Fruit fly (Drosophila melanogaster) whole organism: ENCODE measurements around the gene TwdlZ.

Source experiments
- CG8478 ChIP-seq: fragments of >200 bp; optimal IDR thresholded peaks from 2 replicates; lab custom pipeline; 2018; ENCODE audit warnings: inconsistent platforms
- Dll ChIP-seq: fragments of >200 bp; optimal IDR thresholded peaks from 2 replicates; lab custom pipeline; 2017
- EcR ChIP-seq, 2 experiments: fragments of >200 bp; optimal IDR thresholded peaks; 2 replicates each; lab custom pipeline; 2017; ENCODE audit warnings: missing biosample characterization in 2 of 2, missing genetic modification characterization in 2 of 2, missing genetic modification reagents in 2 of 2
- pan ChIP-seq: fragments of >200 bp; optimal IDR thresholded peaks from 2 replicates; lab custom pipeline; 2017
- psq ChIP-seq: fragments of >200 bp; optimal IDR thresholded peaks from 2 replicates; lab custom pipeline; 2017
- usp ChIP-seq: fragments of >200 bp; optimal IDR thresholded peaks from 2 replicates; lab custom pipeline; 2017; ENCODE audit warnings: missing biosample characterization, missing genetic modification characterization, mixed read lengths

TwdlZ gene

DNA sequence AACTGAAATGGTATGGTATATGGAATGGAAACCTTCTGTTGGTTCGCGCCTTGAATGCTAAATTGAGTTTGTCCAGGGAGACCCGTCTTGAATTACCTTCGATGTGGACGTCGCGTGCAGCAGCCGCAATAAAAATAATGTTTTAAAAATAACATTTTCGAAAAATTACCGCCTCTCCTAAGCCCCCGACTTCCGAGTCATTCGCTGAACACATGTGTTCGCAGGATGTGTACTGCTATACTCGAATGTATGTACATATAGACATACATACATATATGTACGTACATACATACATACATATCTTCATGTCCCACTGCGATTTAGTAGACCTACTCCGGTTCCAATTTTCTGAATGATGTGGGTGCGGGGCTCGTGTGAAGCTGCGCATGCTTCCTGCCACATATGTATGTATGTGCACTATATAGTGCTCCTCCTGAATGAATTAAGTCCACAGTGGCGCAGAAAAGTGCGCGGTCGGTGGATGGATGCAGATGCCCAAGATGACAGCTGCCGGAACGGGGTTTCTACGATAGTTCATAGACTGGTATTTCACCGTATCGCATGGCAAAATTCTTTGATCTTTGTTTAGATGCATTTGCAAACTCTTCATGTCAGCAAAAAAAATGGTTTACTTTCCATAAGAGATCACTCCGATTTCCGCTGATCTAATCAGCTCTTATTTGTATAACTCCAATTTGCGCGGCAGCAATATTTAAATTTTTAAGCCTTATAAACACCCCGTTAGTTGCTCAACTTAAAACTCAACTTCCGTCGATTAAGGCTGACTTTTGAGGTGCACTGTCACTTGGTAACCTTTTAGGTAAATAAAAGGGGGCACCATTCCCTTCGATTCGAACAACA is 36.5 kb downstream of the TwdlZ start:
- no peak for TF ChIP-seq Dll (lab: Kevin White, UChicago)
- TF ChIP-seq usp, result no peak
- no peak for TF ChIP-seq CG8478 (lab: Kevin White, UChicago)

DNA sequence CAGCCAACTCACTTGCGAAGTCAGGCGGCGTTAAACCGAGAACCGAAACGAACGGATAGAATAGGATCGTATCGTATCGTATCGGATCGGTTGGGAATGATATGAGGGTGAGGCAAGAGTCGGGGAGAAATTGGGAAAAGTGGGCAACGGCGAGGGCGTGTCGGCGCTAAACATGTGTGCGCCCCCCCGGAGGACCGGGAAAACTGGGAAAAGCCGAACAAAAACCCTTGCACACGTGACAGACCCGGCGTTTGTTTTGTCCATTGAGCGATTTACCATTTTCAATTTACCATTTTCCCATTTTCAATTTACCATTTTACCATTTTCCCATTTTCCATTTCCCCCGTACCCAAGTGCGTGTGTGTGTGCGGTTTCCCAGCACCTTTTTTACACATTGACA is 37.1 kb downstream of the TwdlZ start:
- no peak for TF ChIP-seq usp

DNA sequence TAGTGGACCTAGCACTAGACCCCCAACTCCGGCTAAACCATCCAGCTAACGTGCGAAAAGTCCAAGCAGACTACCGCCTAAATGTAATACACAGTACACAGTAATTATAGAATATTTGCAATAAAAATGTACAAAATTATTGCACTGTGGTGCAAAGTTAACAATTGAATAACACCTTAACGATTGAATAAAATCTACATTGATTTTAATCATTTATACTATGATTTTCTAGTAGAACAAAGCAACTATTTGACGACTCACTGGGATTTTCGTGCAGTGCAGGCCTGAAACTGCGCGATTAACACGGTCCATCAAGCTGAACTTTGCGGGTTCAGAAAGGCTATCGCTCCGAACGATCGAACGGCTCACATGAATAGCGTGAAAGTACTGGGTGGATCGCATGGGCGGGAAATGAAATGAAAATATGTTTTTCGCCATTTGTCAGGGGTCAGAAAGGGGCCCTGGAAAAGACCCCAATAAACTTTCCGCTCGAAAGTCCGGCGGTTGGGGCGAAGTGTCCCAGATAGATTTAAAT is 40.2 kb downstream of the TwdlZ start:
- TF ChIP-seq usp, result no peak
- TF ChIP-seq psq (lab: Kevin White, UChicago), result no peak

DNA sequence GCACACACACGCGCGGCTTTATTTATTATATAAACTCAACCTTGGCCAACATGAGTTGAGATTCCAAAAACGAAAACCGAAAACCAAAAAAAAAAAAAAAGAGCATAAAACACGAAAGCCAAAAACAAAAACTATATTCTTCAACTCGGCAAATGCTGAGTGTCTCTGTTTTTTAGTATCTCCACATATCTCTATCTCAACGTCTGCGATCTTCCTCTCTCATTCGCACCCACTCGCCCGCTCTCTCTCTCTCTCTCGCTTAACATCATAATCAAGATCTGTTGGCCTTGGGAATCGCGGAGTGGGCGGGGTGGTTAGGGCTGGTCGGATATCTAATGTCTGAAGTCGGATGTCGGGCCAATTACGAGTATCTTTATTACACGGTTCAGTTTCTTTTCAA is 42.3 kb downstream of the TwdlZ start:
- no peak for TF ChIP-seq usp
- TF ChIP-seq Dll (lab: Kevin White, UChicago), result no peak
- no peak for TF ChIP-seq psq (lab: Kevin White, UChicago)
- no peak for TF ChIP-seq pan (lab: Kevin White, UChicago)

DNA sequence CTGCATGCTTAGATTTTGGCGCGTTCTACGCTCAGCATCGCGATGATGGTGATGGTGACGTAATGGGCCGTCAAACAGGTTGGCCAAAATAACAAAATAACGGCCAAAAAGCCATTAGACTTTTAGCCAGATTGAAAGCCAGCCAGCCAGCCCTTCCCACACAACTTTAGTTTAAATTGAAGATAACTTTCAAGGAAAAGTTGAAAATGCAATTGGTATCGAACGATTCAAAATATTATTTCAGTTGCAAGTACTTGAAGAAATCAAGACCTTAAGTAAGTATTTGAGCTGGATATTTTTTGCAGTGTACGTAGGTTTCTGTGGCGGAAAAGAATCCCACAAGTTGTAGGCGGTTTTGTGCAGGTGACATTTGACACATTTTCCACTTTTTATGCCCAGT is 43.1 kb downstream of the TwdlZ start:
- TF ChIP-seq pan (lab: Kevin White, UChicago), result no peak
- TF ChIP-seq EcR (GFP tag; optimal IDR thresholded peaks at IDR 0.05; lab: Kevin White, UChicago), result no peak
- TF ChIP-seq Dll (lab: Kevin White, UChicago), result no peak
- no peak for TF ChIP-seq CG8478 (lab: Kevin White, UChicago)
- no peak for TF ChIP-seq usp
- no peak for TF ChIP-seq psq (lab: Kevin White, UChicago)

DNA sequence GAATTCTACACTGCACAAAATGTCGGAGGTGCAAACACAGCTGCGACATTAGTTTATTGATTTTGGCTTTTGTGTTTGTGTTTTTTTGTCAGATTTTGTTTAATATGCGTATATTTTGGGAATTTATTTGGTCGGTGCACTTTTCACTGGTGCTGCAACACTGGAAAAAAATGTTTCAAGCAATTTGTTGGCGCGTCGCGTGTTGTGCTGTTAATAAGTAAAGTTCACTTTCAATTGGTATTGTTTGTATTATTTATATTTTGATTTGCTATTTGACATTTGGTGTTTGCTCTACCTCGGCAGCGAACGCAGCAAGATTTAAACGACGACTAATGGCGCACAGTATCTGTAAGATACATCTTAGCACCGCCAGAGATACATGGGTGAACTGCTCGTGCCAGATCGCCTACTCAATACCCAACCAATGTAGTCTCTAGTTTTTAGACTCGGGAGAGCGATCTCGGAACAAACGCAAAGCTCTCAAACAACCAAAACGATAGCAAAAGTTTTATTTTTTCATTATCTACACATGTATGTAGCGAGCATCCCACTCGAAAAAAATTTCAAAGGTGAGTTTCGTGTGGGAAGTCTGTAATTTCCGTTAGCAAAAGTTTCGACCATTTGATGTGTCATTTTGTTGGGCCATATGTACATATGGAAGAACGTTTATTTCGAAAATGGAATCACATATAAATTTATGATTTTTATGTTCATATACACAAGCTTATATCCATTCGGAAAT is 44.4 kb downstream of the TwdlZ start:
- no peak for TF ChIP-seq pan (lab: Kevin White, UChicago)
- TF ChIP-seq usp, result no peak
- no peak for TF ChIP-seq CG8478 (lab: Kevin White, UChicago)
- no peak for TF ChIP-seq psq (lab: Kevin White, UChicago)
- TF ChIP-seq EcR (GFP tag; optimal IDR thresholded peaks at IDR 0.05; lab: Kevin White, UChicago), result no peak
- no peak for TF ChIP-seq Dll (lab: Kevin White, UChicago)

DNA sequence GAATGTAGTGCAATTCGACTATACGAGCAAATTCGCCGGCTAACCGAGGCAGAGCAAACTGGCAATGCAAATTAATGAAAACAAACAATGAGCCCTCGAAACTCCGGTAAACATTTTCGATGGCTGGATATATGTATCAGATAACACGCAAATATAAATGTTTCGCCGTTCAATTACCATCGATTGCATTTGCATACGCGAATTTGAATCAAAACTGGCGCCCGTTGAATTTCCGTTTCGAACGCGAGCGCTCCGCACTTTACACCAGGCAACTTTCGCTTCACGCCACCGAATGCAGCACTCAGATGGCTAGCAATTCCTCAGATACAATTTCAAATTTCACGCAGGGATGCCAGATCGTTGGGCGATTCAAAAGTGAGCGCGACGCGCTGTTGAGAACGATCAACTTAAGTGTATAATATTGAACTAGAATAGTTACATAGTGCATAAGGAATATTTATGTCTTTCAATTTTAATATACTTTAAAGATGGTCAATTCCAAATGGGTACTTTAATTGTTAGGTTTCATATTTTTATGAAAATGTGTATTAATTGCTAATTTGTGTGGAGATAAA is 45.2 kb downstream of the TwdlZ start, which contains the start of gene if:
TSS of gene if (minus strand) at position 294 of the 575 bp plus-strand sequence.
- no peak for TF ChIP-seq EcR (GFP tag; optimal IDR thresholded peaks at IDR 0.05; lab: Kevin White, UChicago)
- TF ChIP-seq psq (lab: Kevin White, UChicago), result no peak
- TF ChIP-seq Dll (lab: Kevin White, UChicago), result no peak
- no peak for TF ChIP-seq usp
- TF ChIP-seq CG8478 (lab: Kevin White, UChicago), result no peak
- no peak for TF ChIP-seq pan (lab: Kevin White, UChicago)

DNA sequence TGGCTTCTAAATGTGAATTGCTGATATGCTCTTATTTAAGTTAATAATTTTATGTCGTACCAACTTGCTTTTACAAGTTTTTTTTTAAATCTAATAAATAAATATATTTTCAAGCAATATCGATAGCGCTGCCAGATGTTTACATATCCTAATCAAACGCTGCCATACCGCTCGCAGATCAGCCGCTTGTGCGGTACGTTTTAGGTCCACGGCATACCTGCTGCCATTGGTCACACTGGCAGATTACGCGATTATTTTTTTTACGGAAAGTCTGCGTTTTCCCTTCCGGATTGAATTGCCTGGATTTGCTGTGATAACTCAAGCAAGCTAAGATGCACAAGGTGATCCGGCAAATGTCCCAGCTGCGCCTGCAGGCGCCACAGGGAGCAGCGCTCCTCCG is 45.8 kb downstream of the TwdlZ start, which contains the start of gene mRpL22:
TSS of gene mRpL22 (plus strand) at position 191 of the 400 bp plus-strand sequence.
- TF ChIP-seq EcR (GFP tag; optimal IDR thresholded peaks at IDR 0.05; lab: Kevin White, UChicago), result no peak
- TF ChIP-seq psq (lab: Kevin White, UChicago), result no peak
- TF ChIP-seq CG8478 (lab: Kevin White, UChicago), result no peak

DNA sequence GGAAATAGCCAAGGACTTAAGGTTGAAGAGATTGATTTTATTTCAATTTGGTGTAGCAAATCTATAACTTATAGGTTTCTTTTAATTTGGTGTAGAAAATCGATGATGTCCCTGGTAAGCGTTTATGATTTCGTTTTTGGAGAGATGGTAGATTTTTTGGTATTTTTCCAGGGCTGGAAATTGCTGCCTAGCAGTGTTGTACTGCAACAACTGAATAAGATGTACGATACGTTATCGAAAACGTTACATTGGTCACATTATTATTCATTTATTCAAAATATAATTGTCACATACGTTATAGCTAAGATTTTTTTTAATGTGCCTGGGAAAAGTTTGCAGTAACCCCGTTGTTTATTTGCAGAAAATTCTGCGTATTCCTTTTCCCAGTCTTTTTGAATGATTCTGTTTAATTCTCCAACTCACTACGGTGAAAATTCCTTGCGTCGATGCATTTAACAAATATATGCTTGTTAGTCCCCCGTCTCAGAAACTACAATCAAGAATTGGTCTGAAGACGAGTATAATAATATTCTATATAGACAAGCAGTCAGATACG is 49.0 kb downstream of the TwdlZ start, which contains the start of the genes CG9609 and Sap30:
TSS of gene CG9609 (minus strand) at position 149 of the 556 bp plus-strand sequence.
TSS of gene Sap30 (plus strand) at position 424 of the 556 bp plus-strand sequence.
- TF ChIP-seq psq (lab: Kevin White, UChicago) (no peak), pan (lab: Kevin White, UChicago) (no peak), Dll (lab: Kevin White, UChicago) (no peak), CG8478 (lab: Kevin White, UChicago) (no peak), usp (no peak), EcR (GFP tag; optimal IDR thresholded peaks at IDR 0.05; lab: Kevin White, UChicago) (no peak)

DNA sequence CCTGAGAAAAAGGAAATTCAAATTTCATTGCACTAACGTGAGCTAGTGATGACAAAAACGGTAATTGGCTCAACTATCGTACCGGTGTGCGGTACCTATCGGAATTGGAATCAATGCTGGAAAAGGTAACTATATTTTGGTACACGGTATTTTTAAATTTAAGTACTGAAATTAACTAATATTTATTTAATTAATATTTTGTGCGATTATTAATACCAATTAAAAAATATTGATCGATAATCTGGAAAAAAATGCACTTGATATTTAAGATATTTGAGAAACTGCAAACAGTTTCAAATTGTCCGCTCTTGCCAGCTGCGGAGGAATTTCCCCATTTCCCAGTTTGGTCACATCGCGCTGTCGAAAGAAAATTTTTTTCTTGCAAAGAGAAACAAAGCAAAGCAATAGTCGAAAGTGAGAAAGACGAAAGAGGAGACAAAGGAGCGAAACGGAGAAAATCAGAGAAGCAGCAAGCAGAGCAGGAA is 49.5 kb downstream of the TwdlZ start:
- no peak for TF ChIP-seq Dll (lab: Kevin White, UChicago)
- TF ChIP-seq usp, result no peak
- TF ChIP-seq pan (lab: Kevin White, UChicago), result no peak
- no peak for TF ChIP-seq CG8478 (lab: Kevin White, UChicago)
- TF ChIP-seq psq (lab: Kevin White, UChicago), result no peak
- no peak for TF ChIP-seq EcR (GFP tag; optimal IDR thresholded peaks at IDR 0.05; lab: Kevin White, UChicago)
